Fruit fly (Drosophila melanogaster): ENCODE measurements around the gene CG5556.
A peak's percentile ranks its signal among the peaks of the same experiment; 100 is the strongest.

Gene CG5556

dm6 chr2L:1386512-1386911, 33.8 kb upstream of the CG5556 start:
- TF ChIP-seq CG32772 (GFP tag; IDR thresholded peaks at IDR 0.05) (no peak), Ets65A (GFP tag) (peak; percentile 74), CG17361 (GFP tag; IDR thresholded peaks at IDR 0.05) (peak; percentile 47; the same call in 1 of the 3 replicates), Ssrp (tag; optimal IDR thresholded peaks at IDR 0.05) (peak; percentile 6), inv (GFP tag; IDR thresholded peaks at IDR 0.05; ENCODE audit: partially characterized antibody) (no peak), zfh2 (GFP tag; optimal IDR thresholded peaks at IDR 0.05) (no peak), Nf-YB (GFP tag; optimal IDR thresholded peaks at IDR 0.05) (no peak)

DNA sequence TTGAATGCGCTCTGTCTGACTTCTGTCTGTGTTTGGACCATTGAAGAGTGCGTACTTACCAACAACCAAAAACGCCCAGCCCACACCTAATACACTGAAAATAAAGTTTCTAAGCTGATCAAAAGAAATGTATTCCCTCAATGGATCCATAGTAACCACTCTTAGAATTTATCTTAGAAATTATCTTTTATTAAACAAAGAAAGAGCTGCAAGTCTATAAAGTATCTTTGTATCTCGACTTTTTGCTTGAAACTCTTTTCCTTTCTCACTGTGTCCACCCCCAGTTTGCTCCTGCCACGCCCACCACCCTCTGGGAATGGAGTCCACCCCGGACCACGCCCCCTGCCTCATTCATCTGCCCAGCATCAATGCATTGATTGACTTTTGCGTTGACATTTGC, 25.0 kb upstream of the CG5556 start:
- TF ChIP-seq CG14014 (GFP tag; IDR thresholded peaks at IDR 0.05) (0 out of 2 replicates have a peak, but pooled peaks have one; percentile 14), sens (GFP tag) (peak; percentile 64), gce (GFP tag; IDR thresholded peaks at IDR 0.05) (no peak), CG8388 (GFP tag; optimal IDR thresholded peaks at IDR 0.05) (peak; percentile 9), Med (GFP tag) (peak; percentile 44), Max (GFP tag; optimal IDR thresholded peaks at IDR 0.05) (no peak), dmrt99B (tag; optimal IDR thresholded peaks at IDR 0.05) (peak; percentile 12), CG18599 (GFP tag; optimal IDR thresholded peaks at IDR 0.05) (peak; percentile 28), Xrp1 (GFP tag; IDR thresholded peaks at IDR 0.05) (0 out of 2 replicates have a peak, but pooled peaks have one; percentile 6), CG2678 (tag; optimal IDR thresholded peaks at IDR 0.05) (peak; percentile 36), ash1 (GFP tag; optimal IDR thresholded peaks at IDR 0.05) (no peak), lab (GFP tag; optimal IDR thresholded peaks at IDR 0.05) (peak; percentile 19), CG7839 (tag; optimal IDR thresholded peaks at IDR 0.05) (peak; percentile 32), CG1529 (GFP tag; optimal IDR thresholded peaks at IDR 0.05) (no peak), CG12071 (GFP tag; optimal IDR thresholded peaks at IDR 0.05) (no peak), slbo (GFP tag; IDR thresholded peaks at IDR 0.05) (peak; percentile 34; the same call in 1 of the 2 replicates), prd (optimal IDR thresholded peaks at IDR 0.05) (no peak), prd (GFP tag; IDR thresholded peaks at IDR 0.05) (peak; percentile 7; the same call in 1 of the 3 replicates), grau (tag; optimal IDR thresholded peaks at IDR 0.05) (peak; percentile 14), Ptx1 (GFP tag; IDR thresholded peaks at IDR 0.05) (peak; percentile 35; the same call in 1 of the 2 replicates), seq (GFP tag; IDR thresholded peaks at IDR 0.05) (0 out of 2 replicates have a peak, but pooled peaks have one; percentile 31), Aef1 (GFP tag; IDR thresholded peaks at IDR 0.05) (peak; percentile 22; the same call in 1 of the 3 replicates), CG10979 (tag; optimal IDR thresholded peaks at IDR 0.05) (peak; percentile 3), Oli (tag; optimal IDR thresholded peaks at IDR 0.05) (no peak), peb (GFP tag; IDR thresholded peaks at IDR 0.05) (no peak), CG8290 (GFP tag; optimal IDR thresholded peaks at IDR 0.05) (no peak), CG8290 (tag; optimal IDR thresholded peaks at IDR 0.05) (no peak), hkb (optimal IDR thresholded peaks at IDR 0.05) (no peak), hkb (GFP tag; IDR thresholded peaks at IDR 0.05) (0 out of 2 replicates have a peak, but pooled peaks have one; percentile 13), gem (tag; optimal IDR thresholded peaks at IDR 0.05) (peak; percentile 17), bcd (GFP tag; optimal IDR thresholded peaks at IDR 0.05) (no peak), CG31441 (GFP tag; IDR thresholded peaks at IDR 0.05) (0 out of 2 replicates have a peak, but pooled peaks have one; percentile 10), CG12104 (GFP tag; optimal IDR thresholded peaks at IDR 0.05) (no peak), Adf1 (GFP tag; IDR thresholded peaks at IDR 0.05) (no peak), dysf (GFP tag; IDR thresholded peaks at IDR 0.05) (peak; percentile 35; the same call in 2 of the 3 replicates), CG4282 (GFP tag; optimal IDR thresholded peaks at IDR 0.05) (no peak), CG17829 (tag; optimal IDR thresholded peaks at IDR 0.05) (no peak), CG14860 (GFP tag; IDR thresholded peaks at IDR 0.05; ENCODE audit: partially characterized antibody) (no peak), da (GFP tag; optimal IDR thresholded peaks at IDR 0.05) (no peak), CG11504 (tag; optimal IDR thresholded peaks at IDR 0.05) (peak; percentile 36), row (GFP tag; IDR thresholded peaks at IDR 0.05) (peak; percentile 55), HLH3B (GFP tag; IDR thresholded peaks at IDR 0.05) (no peak), pros (GFP tag; optimal IDR thresholded peaks at IDR 0.05) (no peak)

Measured in whole organism, embryonic.